Worm (Caenorhabditis elegans) whole organism, L3 larva: ENCODE data around the gene lelo-3.

Source experiments
- R02D3.7 ChIP-seq: fragments of 150-350 bp; optimal IDR thresholded peaks from 2 replicates; lab custom pipeline; 2014; ENCODE audit warnings: missing biosample characterization, missing genetic modification characterization
- ama-1 ChIP-seq: fragments of 150-350 bp; optimal IDR thresholded peaks from 2 replicates; lab custom pipeline; 2018
- ceh-9 ChIP-seq: sonication (generic microtip); optimal IDR thresholded peaks from 2 replicates; lab custom pipeline; 2018; ENCODE audit warnings: missing biosample characterization, missing genetic modification characterization
- fkh-10 ChIP-seq: sonication (generic microtip); optimal IDR thresholded peaks from 2 replicates; lab custom pipeline; 2017; ENCODE audit warnings: missing biosample characterization, missing genetic modification reagents, missing genetic modification characterization
- nhr-23 ChIP-seq: fragments of 150-350 bp; optimal IDR thresholded peaks from 2 replicates; lab custom pipeline; 2014; ENCODE audit warnings: missing biosample characterization, missing genetic modification reagents, missing genetic modification characterization
- unc-62 ChIP-seq: fragments of 150-350 bp; sonication (generic microtip); optimal IDR thresholded peaks from 4 replicates; lab custom pipeline; 2014; ENCODE audit warnings: missing biosample characterization, missing genetic modification reagents, missing genetic modification characterization
- zag-1 ChIP-seq: fragments of 150-350 bp; optimal IDR thresholded peaks from 2 replicates; lab custom pipeline; 2014; ENCODE audit warnings: missing biosample characterization, missing genetic modification characterization

ce11 chrX:6064385-6064784, 42.0 kb upstream of the lelo-3 start:
- no peak for TF ChIP-seq unc-62 (GFP tag; lab: Kevin White, UChicago)
- TF ChIP-seq nhr-23, result peak; percentile 63
- no peak for TF ChIP-seq ceh-9 (tag; lab: Kevin White, UChicago)
- TF ChIP-seq fkh-10, result no peak
- no peak for TF ChIP-seq ama-1
- no peak for TF ChIP-seq zag-1
- no peak for TF ChIP-seq R02D3.7
